Worm (Caenorhabditis elegans): ENCODE results near the gene Y69H2.1.

Gene Y69H2.1

ce11 chrV:18664026-18664425 is 41.7 kb upstream of the Y69H2.1 start, which contains the start of gene Y69H2.3:
Y69H2.3 (minus strand) TSS chrV:18664126.
- no peak for TF ChIP-seq hlh-12 (tag; optimal IDR thresholded peaks at IDR 0.05)
- no peak for TF ChIP-seq nhr-179 (tag; optimal IDR thresholded peaks at IDR 0.05)
- TF ChIP-seq gei-17 (GFP tag; optimal IDR thresholded peaks at IDR 0.05) = no peak
- TF ChIP-seq F10E7.11 (tag; optimal IDR thresholded peaks at IDR 0.05) = no peak
- TF ChIP-seq ama-1 (optimal IDR thresholded peaks at IDR 0.05) = no peak
- TF ChIP-seq ama-1 (GFP tag; optimal IDR thresholded peaks at IDR 0.05) = no peak
- no peak for TF ChIP-seq F33H1.4 (GFP tag; IDR thresholded peaks at IDR 0.05)
- no peak for TF ChIP-seq ceh-91 (GFP tag; IDR thresholded peaks at IDR 0.05)
- TF ChIP-seq madf-8 (GFP tag; conservative IDR thresholded peaks at IDR 0.05) = no peak
- TF ChIP-seq F22D6.2 (tag; optimal IDR thresholded peaks at IDR 0.05) = no peak
- TF ChIP-seq zfh-2 (GFP tag; conservative IDR thresholded peaks at IDR 0.05) = no peak
- TF ChIP-seq C06A6.2 (GFP tag; conservative IDR thresholded peaks at IDR 0.05) = no peak
- TF ChIP-seq ztf-18 (tag; optimal IDR thresholded peaks at IDR 0.05) = no peak
- TF ChIP-seq mxl-1 (tag; optimal IDR thresholded peaks at IDR 0.05) = no peak

- TF ChIP-seq hlh-12 (tag; optimal IDR thresholded peaks at IDR 0.05) = no peak
- TF ChIP-seq C17E4.6 (GFP tag; IDR thresholded peaks at IDR 0.05) = no peak
- no peak for TF ChIP-seq madf-10 (tag; optimal IDR thresholded peaks at IDR 0.05)
- TF ChIP-seq zfh-2 (GFP tag; conservative IDR thresholded peaks at IDR 0.05) = no peak
- no peak for TF ChIP-seq atf-7 (tag; optimal IDR thresholded peaks at IDR 0.05)
- no peak for TF ChIP-seq ztf-28 (GFP tag; IDR thresholded peaks at IDR 0.05)
- no peak for TF ChIP-seq sptf-2 (GFP tag; optimal IDR thresholded peaks at IDR 0.05)
- TF ChIP-seq F23B12.7 (tag; optimal IDR thresholded peaks at IDR 0.05; ENCODE audit: insufficient read depth) = no peak
- no peak for TF ChIP-seq mxl-1 (tag; optimal IDR thresholded peaks at IDR 0.05)
- TF ChIP-seq madf-8 (GFP tag; conservative IDR thresholded peaks at IDR 0.05) = no peak
- TF ChIP-seq cebp-2 (GFP tag; IDR thresholded peaks at IDR 0.05) = no peak
- TF ChIP-seq lin-54 (GFP tag; optimal IDR thresholded peaks at IDR 0.05) = no peak
- TF ChIP-seq Y53F4B.3 (GFP tag; IDR thresholded peaks at IDR 0.05) = no peak
- no peak for TF ChIP-seq ama-1 (optimal IDR thresholded peaks at IDR 0.05)
- no peak for TF ChIP-seq ama-1 (GFP tag; optimal IDR thresholded peaks at IDR 0.05)
- TF ChIP-seq gei-17 (GFP tag; optimal IDR thresholded peaks at IDR 0.05) = no peak
- TF ChIP-seq ztf-22 (GFP tag; optimal IDR thresholded peaks at IDR 0.05) = no peak
- TF ChIP-seq hmg-20 (GFP tag; IDR thresholded peaks at IDR 0.05) = no peak
These were observed 40.0 kb upstream of the Y69H2.1 start for ce11 chrV:18662333-18662732.

- TF ChIP-seq hsf-1 (GFP tag; IDR thresholded peaks at IDR 0.05) (no peak), lin-54 (GFP tag; optimal IDR thresholded peaks at IDR 0.05) (no peak), ztf-25 (GFP tag; IDR thresholded peaks at IDR 0.05) (0 out of 2 replicates have a peak, but pooled peaks have one; percentile 36), zfh-2 (GFP tag; conservative IDR thresholded peaks at IDR 0.05) (peak; percentile 77), ztf-6 (GFP tag; IDR thresholded peaks at IDR 0.05) (no peak), repo-1 (tag; optimal IDR thresholded peaks at IDR 0.05) (no peak), let-607 (tag; optimal IDR thresholded peaks at IDR 0.05) (no peak), F22D6.2 (tag; optimal IDR thresholded peaks at IDR 0.05) (no peak)
These were observed 36.6 kb upstream of the Y69H2.1 start for ce11 chrV:18658914-18659313.

DNA sequence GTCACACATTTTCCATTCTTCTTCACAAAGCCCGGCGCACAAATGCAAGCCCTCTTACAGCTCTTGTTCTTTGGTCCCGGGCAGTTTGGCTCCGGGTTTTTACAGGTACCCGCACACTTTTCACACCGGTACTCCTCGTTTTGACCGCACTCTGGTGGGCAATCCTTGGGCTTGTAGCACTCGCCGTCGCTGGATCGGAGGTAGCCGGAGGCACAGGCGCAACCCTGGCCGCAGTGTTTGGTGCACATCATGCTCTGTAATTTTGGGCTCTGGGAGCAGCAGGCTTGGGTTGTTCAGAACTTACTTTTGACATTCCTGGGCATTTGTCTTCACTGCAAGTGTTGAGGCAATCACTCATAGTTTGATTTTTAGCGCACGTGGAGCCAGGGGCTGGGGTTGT is 35.0 kb upstream of the Y69H2.1 start:
- TF ChIP-seq rec-8 (tag; optimal IDR thresholded peaks at IDR 0.05) (no peak), tbp1 (GFP tag; optimal IDR thresholded peaks at IDR 0.05) (no peak), mcd-1 (GFP tag; IDR thresholded peaks at IDR 0.05) (no peak), lin-26 (GFP tag; IDR thresholded peaks at IDR 0.05) (no peak), T07F8.4 (tag; optimal IDR thresholded peaks at IDR 0.05) (no peak), zfh-2 (GFP tag; conservative IDR thresholded peaks at IDR 0.05) (peak; percentile 63)

Measured in whole organism, young adult.